Fruit fly (Drosophila melanogaster): ENCODE results near the gene Cpr65Ay.

DNA sequence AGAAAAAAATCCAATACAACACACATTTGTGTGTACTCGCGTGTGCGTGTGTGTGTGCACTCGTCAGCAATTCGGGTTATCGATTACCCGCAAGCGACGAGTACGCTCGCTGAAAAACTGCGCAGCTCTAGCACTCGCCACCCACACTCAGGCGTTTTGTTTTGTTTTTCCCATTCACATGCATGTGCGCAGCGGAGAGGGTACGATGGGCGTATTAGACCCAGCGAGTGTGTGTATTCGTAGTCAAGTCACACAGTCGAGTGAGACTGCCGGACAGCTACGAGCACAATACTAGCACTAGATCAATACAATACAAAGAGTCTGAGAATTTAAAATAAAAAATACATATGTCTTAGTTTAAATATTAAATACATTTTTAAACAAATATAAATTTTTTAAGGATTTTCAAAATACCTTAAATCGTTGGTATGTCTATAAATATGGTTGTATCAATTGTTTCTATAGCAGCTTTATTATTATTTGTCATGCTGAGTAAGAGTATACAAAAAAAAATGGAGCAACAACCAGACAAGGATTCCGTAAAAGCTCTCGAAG lies 26.5 kb upstream of the Cpr65Ay start, which contains the start of the genes D19B and CG43293:
- TF ChIP-seq CTCF (optimal IDR thresholded peaks at IDR 0.05) (peak; percentile 30 to 53), CG8478 (optimal IDR thresholded peaks at IDR 0.05) (no peak)
